Worm (Caenorhabditis elegans) whole organism, late embryonic: Measurements from ENCODE around the gene msp-64.
"Not testable (repeated sequence)": the region's sequence is repeated elsewhere in the genome, so short reads cannot be mapped to it uniquely, and the experiment has no call there.

Source experiments
- C38D4.7 ChIP-seq: fragments of 200-800 bp; sonication (Bioruptor generic); optimal IDR thresholded peaks from 2 replicates; lab custom pipeline; 2018; ENCODE audit warnings: mild to moderate bottlenecking, missing genetic modification characterization, moderate library complexity, missing compliant biosample characterization
- ahr-1 ChIP-seq: sonication (generic microtip); optimal IDR thresholded peaks from 2 replicates; lab custom pipeline; 2016; ENCODE audit warnings: missing genetic modification characterization, missing compliant biosample characterization
- ama-1 ChIP-seq: fragments of 150-350 bp; optimal IDR thresholded peaks from 2 replicates; lab custom pipeline; 2014
- ceh-14 ChIP-seq: sonication (generic microtip); optimal IDR thresholded peaks from 2 replicates; lab custom pipeline; 2016; ENCODE audit warnings: missing genotype, missing genetic modification characterization, missing compliant biosample characterization
- ceh-18 ChIP-seq: sonication (generic microtip); optimal IDR thresholded peaks from 2 replicates; lab custom pipeline; 2016; ENCODE audit warnings: missing genetic modification characterization, missing compliant biosample characterization
- ceh-19 ChIP-seq: fragments of 200-800 bp; sonication (Bioruptor generic); optimal IDR thresholded peaks from 2 replicates; lab custom pipeline; 2018; ENCODE audit warnings: mild to moderate bottlenecking, missing genetic modification characterization, missing compliant biosample characterization
- ceh-2 ChIP-seq: sonication (generic microtip); optimal IDR thresholded peaks from 2 replicates; lab custom pipeline; 2016; ENCODE audit warnings: missing genotype, missing genetic modification characterization, missing compliant biosample characterization
- ceh-22 ChIP-seq: sonication (generic microtip); optimal IDR thresholded peaks from 2 replicates; lab custom pipeline; 2017; ENCODE audit warnings: missing biosample characterization, missing genetic modification characterization
- ceh-31 ChIP-seq: sonication (generic microtip); optimal IDR thresholded peaks from 2 replicates; lab custom pipeline; 2016; ENCODE audit warnings: missing genetic modification characterization, missing compliant biosample characterization
- ceh-45 ChIP-seq: fragments of 200-800 bp; sonication (Bioruptor generic); IDR thresholded peaks from 2 replicates; pipeline ENCODE4 v1.3.6; 2022; ENCODE audit warnings: missing genetic modification reagents, missing genetic modification characterization, missing compliant biosample characterization
- ceh-6 ChIP-seq: fragments of 200-800 bp; sonication (Bioruptor generic); optimal IDR thresholded peaks from 2 replicates; lab custom pipeline; 2018; ENCODE audit warnings: mild to moderate bottlenecking, missing genetic modification characterization, missing compliant biosample characterization
- ceh-9 ChIP-seq: sonication (generic microtip); optimal IDR thresholded peaks from 2 replicates; lab custom pipeline; 2016; ENCODE audit warnings: mild to moderate bottlenecking, missing genetic modification characterization, inconsistent platforms, missing compliant biosample characterization
- dmd-4 ChIP-seq: sonication (generic microtip); optimal IDR thresholded peaks from 2 replicates; lab custom pipeline; 2016; ENCODE audit warnings: borderline replicate concordance, missing genetic modification characterization, missing compliant biosample characterization
- elt-4 ChIP-seq: sonication (generic microtip); optimal IDR thresholded peaks from 2 replicates; lab custom pipeline; 2016; ENCODE audit warnings: missing genetic modification characterization, missing compliant biosample characterization
- fkh-10 ChIP-seq: fragments of 150-350 bp; optimal IDR thresholded peaks from 2 replicates; lab custom pipeline; 2014; ENCODE audit warnings: missing biosample characterization, missing genetic modification reagents, missing genetic modification characterization
- gmeb-2 ChIP-seq: sonication (generic microtip); optimal IDR thresholded peaks from 2 replicates; lab custom pipeline; 2016; ENCODE audit warnings: missing genetic modification characterization, inconsistent platforms, missing compliant biosample characterization
- hlh-13 ChIP-seq: fragments of 200-800 bp; sonication (Bioruptor generic); optimal IDR thresholded peaks from 2 replicates; lab custom pipeline; 2018; ENCODE audit warnings: mild to moderate bottlenecking, missing genetic modification characterization, missing compliant biosample characterization
- hlh-15 ChIP-seq: sonication (generic microtip); optimal IDR thresholded peaks from 2 replicates; lab custom pipeline; 2016; ENCODE audit warnings: missing genetic modification characterization, missing compliant biosample characterization
- hlh-30 ChIP-seq: sonication (generic microtip); optimal IDR thresholded peaks from 2 replicates; lab custom pipeline; 2017; ENCODE audit warnings: antibody characterized with exemption, missing genetic modification characterization, missing compliant biosample characterization; ENCODE audit not compliant: insufficient read depth
- hlh-8 ChIP-seq: sonication (generic microtip); optimal IDR thresholded peaks from 2 replicates; lab custom pipeline; 2016; ENCODE audit warnings: missing genotype, missing genetic modification characterization, missing compliant biosample characterization
- lin-11 ChIP-seq: fragments of 200-800 bp; sonication (Bioruptor generic); optimal IDR thresholded peaks from 2 replicates; lab custom pipeline; 2018; ENCODE audit warnings: mild to moderate bottlenecking, missing genetic modification characterization, missing compliant biosample characterization
- madf-2 ChIP-seq: sonication (generic microtip); optimal IDR thresholded peaks from 2 replicates; lab custom pipeline; 2017; ENCODE audit warnings: missing genetic modification characterization, missing compliant biosample characterization
- nhr-232 ChIP-seq: sonication (generic microtip); optimal IDR thresholded peaks from 2 replicates; lab custom pipeline; 2016; ENCODE audit warnings: missing genetic modification characterization, missing compliant biosample characterization
- odd-2 ChIP-seq: sonication (generic microtip); optimal IDR thresholded peaks from 2 replicates; lab custom pipeline; 2017; ENCODE audit warnings: antibody characterized with exemption, mild to moderate bottlenecking, missing genetic modification characterization, missing compliant biosample characterization
- pag-3 ChIP-seq: sonication (generic microtip); optimal IDR thresholded peaks from 2 replicates; lab custom pipeline; 2016; ENCODE audit warnings: missing compliant biosample characterization, missing genetic modification characterization, borderline replicate concordance
- pat-9 ChIP-seq: fragments of 200-800 bp; sonication (Bioruptor generic); optimal IDR thresholded peaks from 2 replicates; lab custom pipeline; 2018; ENCODE audit warnings: mild to moderate bottlenecking, missing genetic modification characterization, moderate library complexity, missing compliant biosample characterization
- pha-4 ChIP-seq: fragments of 150-350 bp; optimal IDR thresholded peaks from 2 replicates; lab custom pipeline; 2018; ENCODE audit warnings: missing biosample characterization, missing genetic modification reagents, missing genetic modification characterization
- pqm-1 ChIP-seq: sonication (generic microtip); optimal IDR thresholded peaks from 2 replicates; lab custom pipeline; 2016; ENCODE audit warnings: missing genetic modification characterization, missing compliant biosample characterization
- rnt-1 ChIP-seq: sonication (generic microtip); optimal IDR thresholded peaks from 2 replicates; lab custom pipeline; 2016; ENCODE audit warnings: missing genetic modification characterization, missing compliant biosample characterization
- sdc-2 ChIP-seq: sonication (generic microtip); optimal IDR thresholded peaks from 2 replicates; lab custom pipeline; 2016; ENCODE audit warnings: missing genotype, missing genetic modification characterization, missing compliant biosample characterization
- sox-2 ChIP-seq: fragments of 200-800 bp; sonication (Bioruptor generic); IDR thresholded peaks from 2 replicates; pipeline ENCODE4 v1.3.6; 2022; ENCODE audit warnings: missing genetic modification reagents, missing genetic modification characterization, missing compliant biosample characterization
- tbx-2 ChIP-seq: sonication (generic microtip); optimal IDR thresholded peaks from 2 replicates; lab custom pipeline; 2016; ENCODE audit warnings: missing genetic modification characterization, missing compliant biosample characterization
- ttx-3 ChIP-seq: sonication (generic microtip); optimal IDR thresholded peaks from 2 replicates; lab custom pipeline; 2016; ENCODE audit warnings: missing genetic modification reagents, missing genetic modification characterization, missing compliant biosample characterization
- unc-42 ChIP-seq: sonication (generic microtip); optimal IDR thresholded peaks from 2 replicates; lab custom pipeline; 2016; ENCODE audit warnings: missing genotype, missing genetic modification characterization, missing compliant biosample characterization
- unc-55 ChIP-seq: sonication (generic microtip); optimal IDR thresholded peaks from 2 replicates; lab custom pipeline; 2017; ENCODE audit warnings: missing biosample characterization, missing genetic modification reagents, missing genetic modification characterization
- unc-86 ChIP-seq: sonication (generic microtip); optimal IDR thresholded peaks from 2 replicates; lab custom pipeline; 2016; ENCODE audit warnings: missing genetic modification characterization, missing compliant biosample characterization
- zip-5 ChIP-seq: sonication (generic microtip); optimal IDR thresholded peaks from 2 replicates; lab custom pipeline; 2016; ENCODE audit warnings: missing genetic modification characterization, missing compliant biosample characterization

Gene msp-64

DNA sequence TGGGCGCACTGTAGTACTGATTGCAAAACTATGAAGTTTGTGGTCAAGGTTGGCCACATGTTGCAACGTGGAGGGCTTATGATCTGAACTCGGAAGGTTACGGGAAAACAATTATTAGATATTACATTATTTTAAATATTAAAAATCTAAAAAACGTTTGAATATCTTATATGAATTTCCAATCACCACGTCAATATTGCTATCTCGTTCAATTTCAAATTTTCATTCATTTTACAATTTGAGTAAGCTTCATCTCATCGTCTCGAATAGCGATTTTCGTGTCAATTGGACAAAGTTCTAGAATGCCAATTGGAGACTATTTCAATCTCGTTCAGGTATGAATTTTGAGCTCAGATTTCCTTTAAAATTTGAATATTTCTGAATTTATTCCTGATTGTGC, 6.2 kb upstream of the msp-64 start, which contains the start of gene ZK1248.20:
Gene ZK1248.20 (plus strand): TSS at position 301 of the 400 bp plus-strand sequence.
- TF ChIP-seq dmd-4 (no peak), ahr-1 (no peak), sdc-2 (tag; lab: Kevin White, UChicago) (no peak), elt-4 (tag; lab: Kevin White, UChicago) (no peak)

DNA sequence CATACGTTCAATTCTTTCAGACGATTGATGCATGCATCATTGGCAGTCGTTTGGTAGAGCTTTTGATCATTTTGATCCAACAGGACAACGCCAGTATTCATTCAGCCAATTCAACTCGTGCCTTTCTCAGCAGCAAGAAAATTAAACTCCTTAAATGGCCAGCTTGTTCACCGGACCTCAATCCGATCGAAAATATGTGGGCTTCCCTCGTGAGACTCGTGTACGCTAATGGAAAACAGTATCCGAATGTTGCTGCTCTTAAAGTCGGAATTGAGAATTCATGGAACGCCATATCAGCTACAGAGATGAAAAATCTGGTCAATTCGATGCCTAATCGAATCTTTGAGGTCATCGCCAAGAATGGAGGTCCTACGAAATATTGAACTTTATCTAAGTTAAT, 5.3 kb upstream of the msp-64 start, which contains the start of gene wago-5:
Gene wago-5 (minus strand): TSS at position 101 of the 400 bp plus-strand sequence.
- TF ChIP-seq ceh-9 (tag; lab: Kevin White, UChicago); ceh-45; fkh-10: not testable (repeated sequence)
- TF ChIP-seq, all 69 proteins: peak for 0; not testable (repeated sequence) for 69

DNA sequence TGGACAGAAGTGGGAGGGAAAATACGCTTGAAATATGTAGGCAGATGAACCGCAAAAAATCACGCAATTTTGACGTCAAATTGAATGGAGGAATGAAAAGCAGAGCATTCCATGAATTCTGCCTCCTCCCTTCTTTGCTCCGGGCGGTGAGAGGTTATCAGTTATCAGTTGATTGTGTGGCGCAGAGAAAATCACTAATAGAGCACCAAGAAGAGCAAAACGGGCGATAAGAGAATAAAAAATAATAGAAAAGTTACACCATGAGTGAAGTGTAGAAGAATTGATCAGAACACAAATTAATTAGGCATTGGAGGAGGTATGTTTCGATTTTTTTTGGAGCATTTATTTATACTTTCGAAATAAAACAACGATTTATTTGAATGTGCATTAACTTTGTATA, 3.6 kb downstream of the msp-64 start:
- no peak for TF ChIP-seq ceh-22 (tag; lab: Kevin White, UChicago)
- no peak for TF ChIP-seq gmeb-2 (tag; lab: Kevin White, UChicago)
- TF ChIP-seq ttx-3 (tag; lab: Kevin White, UChicago) = no peak
- no peak for TF ChIP-seq unc-42 (tag; lab: Kevin White, UChicago)
- TF ChIP-seq hlh-13 (GFP tag; lab: Kevin White, UChicago) = no peak
- TF ChIP-seq unc-86 = no peak

DNA sequence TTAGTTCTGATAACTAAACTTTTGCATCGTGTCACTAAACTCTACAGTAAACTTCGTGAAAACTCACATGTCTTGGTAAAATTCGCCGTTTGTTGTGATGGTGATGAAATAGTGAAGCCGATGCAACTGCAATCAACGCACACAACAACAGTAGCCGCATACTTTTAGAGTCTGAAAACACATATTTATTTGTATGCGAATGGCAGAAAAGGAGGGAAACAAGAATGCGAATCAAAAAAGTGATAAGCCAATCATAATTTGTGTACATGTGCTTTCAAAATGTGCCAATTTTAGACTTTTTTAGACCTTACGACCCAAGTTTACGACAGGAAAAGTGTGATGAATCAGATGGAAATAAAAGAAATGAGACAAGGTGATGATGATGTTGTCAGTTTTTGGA, 4.8 kb downstream of the msp-64 start, which contains the start of gene K05F1.10:
Gene K05F1.10 (minus strand): TSS at position 171 of the 400 bp plus-strand sequence.
- TF ChIP-seq hlh-30 (tag; lab: Kevin White, UChicago) = no peak
- no peak for TF ChIP-seq lin-11 (tag; lab: Kevin White, UChicago)
- TF ChIP-seq tbx-2 (tag; lab: Kevin White, UChicago) = no peak
- TF ChIP-seq unc-86 = no peak
- no peak for TF ChIP-seq madf-2
- TF ChIP-seq zip-5 = no peak
- no peak for TF ChIP-seq ama-1 (lab: Kevin White, UChicago)
- no peak for TF ChIP-seq ceh-6 (GFP tag; lab: Kevin White, UChicago)
- TF ChIP-seq elt-4 (tag; lab: Kevin White, UChicago) = no peak
- TF ChIP-seq ceh-19 = no peak

- no peak for TF ChIP-seq ceh-2
- no peak for TF ChIP-seq pat-9
- TF ChIP-seq pqm-1 = no peak
- TF ChIP-seq sdc-2 (tag; lab: Kevin White, UChicago) = no peak
- TF ChIP-seq ceh-14 (tag; lab: Kevin White, UChicago) = no peak
- no peak for TF ChIP-seq sox-2 (GFP tag; lab: Robert Waterston, UW)
- no peak for TF ChIP-seq C38D4.7
- TF ChIP-seq hlh-8 = no peak
- TF ChIP-seq, all 69 proteins: peak for 0
Measured at ce11 chrII:5804288-5804687, 5.8 kb downstream of the msp-64 start.

DNA sequence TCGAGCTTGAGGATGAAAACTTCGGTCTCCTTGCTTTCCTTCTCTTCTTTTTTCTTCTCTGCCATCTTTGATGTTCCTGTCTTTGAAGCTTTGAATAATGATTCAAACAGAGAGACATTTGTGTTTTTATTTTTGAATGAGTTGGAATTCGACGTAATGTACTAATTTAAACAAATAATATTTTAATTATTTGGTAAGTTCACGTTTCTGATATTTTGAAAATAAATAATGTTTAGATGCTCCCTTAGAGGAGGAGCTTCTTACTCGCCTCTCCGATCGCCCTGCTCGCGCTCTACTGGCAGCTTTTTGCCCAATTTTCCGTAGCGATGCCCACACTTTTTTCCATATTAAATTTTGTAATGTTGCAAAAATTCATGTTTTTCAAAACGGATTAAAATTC, 9.1 kb downstream of the msp-64 start, which contains the start of the genes K05F1.9 and K05F1.1:
Gene K05F1.9 (minus strand): TSS at position 101 of the 400 bp plus-strand sequence.
Gene K05F1.1 (plus strand): TSS at position 308 of the 400 bp plus-strand sequence.
- TF ChIP-seq zip-5 (no peak), nhr-232 (tag; lab: Kevin White, UChicago) (no peak), odd-2 (tag; lab: Kevin White, UChicago) (no peak), hlh-15 (no peak), fkh-10 (no peak), unc-55 (GFP tag; lab: Kevin White, UChicago) (no peak), pag-3 (no peak), ceh-18 (tag; lab: Kevin White, UChicago) (no peak), pha-4 (tag; lab: Kevin White, UChicago) (no peak), sox-2 (GFP tag; lab: Robert Waterston, UW) (no peak), elt-4 (tag; lab: Kevin White, UChicago) (no peak), rnt-1 (tag; lab: Kevin White, UChicago) (no peak), madf-2 (no peak), hlh-13 (GFP tag; lab: Kevin White, UChicago) (no peak), ceh-31 (tag; lab: Kevin White, UChicago) (no peak), unc-42 (tag; lab: Kevin White, UChicago) (no peak)
- TF ChIP-seq, all 69 proteins: peak for 0
